Worm (Caenorhabditis elegans) whole organism, mixed stage, embryonic: ENCODE measurements around the gene cyld-1.

Source experiments
- M03D4.4 ChIP-seq: sonication (generic microtip); optimal IDR thresholded peaks from 2 replicates; lab custom pipeline; 2017; ENCODE audit warnings: mild to moderate bottlenecking, missing genetic modification characterization, missing compliant biosample characterization
- bed-3 ChIP-seq: fragments of 200-800 bp; sonication (Bioruptor generic); optimal IDR thresholded peaks from 3 replicates; lab custom pipeline; 2018; ENCODE audit warnings: mild to moderate bottlenecking, missing genetic modification characterization, moderate library complexity, missing compliant biosample characterization
- blmp-1 ChIP-seq: fragments of 150-350 bp; optimal IDR thresholded peaks from 2 replicates; lab custom pipeline; 2014; ENCODE audit warnings: missing biosample characterization, missing genetic modification characterization
- ceh-43 ChIP-seq: fragments of 200-800 bp; sonication (Bioruptor generic); optimal IDR thresholded peaks from 2 replicates; lab custom pipeline; 2018; ENCODE audit warnings: mild to moderate bottlenecking, missing genetic modification characterization, moderate library complexity, missing compliant biosample characterization
- ces-1 ChIP-seq: fragments of 150-350 bp; optimal IDR thresholded peaks from 2 replicates; lab custom pipeline; 2014; ENCODE audit warnings: missing biosample characterization, missing genetic modification reagents, missing genetic modification characterization
- drap-1 ChIP-seq: fragments of 200-800 bp; sonication (Bioruptor generic); optimal IDR thresholded peaks from 3 replicates; lab custom pipeline; 2018; ENCODE audit warnings: mild to moderate bottlenecking, missing genetic modification characterization, missing compliant biosample characterization
- elt-1 ChIP-seq: sonication (generic microtip); optimal IDR thresholded peaks from 2 replicates; lab custom pipeline; 2017; ENCODE audit warnings: missing genetic modification characterization, mild to moderate bottlenecking, missing compliant biosample characterization, antibody characterized with exemption, moderate library complexity, borderline replicate concordance; ENCODE audit not compliant: insufficient read depth
- elt-3 ChIP-seq: fragments of 150-350 bp; optimal IDR thresholded peaks from 2 replicates; lab custom pipeline; 2014; ENCODE audit warnings: missing biosample characterization, missing genetic modification characterization
- ham-2 ChIP-seq: fragments of 200-800 bp; sonication (Bioruptor generic); optimal IDR thresholded peaks from 2 replicates; lab custom pipeline; 2018; ENCODE audit warnings: mild to moderate bottlenecking, missing genetic modification characterization, missing compliant biosample characterization
- lin-13 ChIP-seq: fragments of 150-350 bp; optimal IDR thresholded peaks from 2 replicates; lab custom pipeline; 2014; ENCODE audit warnings: missing biosample characterization, missing genetic modification characterization
- lin-32 ChIP-seq: fragments of 200-800 bp; sonication (Bioruptor generic); optimal IDR thresholded peaks from 2 replicates; lab custom pipeline; 2018; ENCODE audit warnings: mild to moderate bottlenecking, missing genetic modification characterization, missing compliant biosample characterization
- lsy-2 ChIP-seq: fragments of 150-350 bp; optimal IDR thresholded peaks from 2 replicates; lab custom pipeline; 2014; ENCODE audit warnings: missing biosample characterization, missing genetic modification characterization
- mep-1 ChIP-seq: fragments of 150-350 bp; optimal IDR thresholded peaks from 2 replicates; lab custom pipeline; 2017; ENCODE audit warnings: missing biosample characterization, missing genetic modification reagents, missing genetic modification characterization, inconsistent platforms
- mls-2 ChIP-seq: sonication (generic microtip); optimal IDR thresholded peaks from 2 replicates; lab custom pipeline; 2016; ENCODE audit warnings: mild to moderate bottlenecking, missing genetic modification characterization, moderate library complexity, missing compliant biosample characterization
- nhr-12 ChIP-seq: fragments of 150-350 bp; optimal IDR thresholded peaks from 2 replicates; lab custom pipeline; 2014; ENCODE audit warnings: missing biosample characterization, missing genetic modification characterization
- nhr-237 ChIP-seq: fragments of 150-350 bp; optimal IDR thresholded peaks from 2 replicates; lab custom pipeline; 2014; ENCODE audit warnings: missing biosample characterization, missing genetic modification characterization
- nhr-28 ChIP-seq: fragments of 150-350 bp; optimal IDR thresholded peaks from 2 replicates; lab custom pipeline; 2014; ENCODE audit warnings: missing biosample characterization, missing genetic modification characterization
- nhr-76 ChIP-seq: sonication (generic microtip); optimal IDR thresholded peaks from 2 replicates; lab custom pipeline; 2017; ENCODE audit warnings: missing biosample characterization, missing genetic modification characterization
- pha-4 ChIP-seq: fragments of 150-350 bp; optimal IDR thresholded peaks from 2 replicates; lab custom pipeline; 2018; ENCODE audit warnings: missing biosample characterization, missing genetic modification reagents, missing genetic modification characterization
- sem-2 ChIP-seq: fragments of 200-800 bp; sonication (Bioruptor generic); optimal IDR thresholded peaks from 2 replicates; lab custom pipeline; 2018; ENCODE audit warnings: mild to moderate bottlenecking, missing genetic modification characterization, missing compliant biosample characterization
- snpc-4 ChIP-seq: fragments of 150-350 bp; optimal IDR thresholded peaks from 2 replicates; lab custom pipeline; 2014; ENCODE audit warnings: missing biosample characterization, missing genetic modification characterization
- tbx-8 ChIP-seq: fragments of 200-800 bp; sonication (Bioruptor generic); optimal IDR thresholded peaks from 2 replicates; lab custom pipeline; 2018; ENCODE audit warnings: mild to moderate bottlenecking, missing genetic modification characterization, moderate library complexity, missing compliant biosample characterization
- unc-120 ChIP-seq: sonication (generic microtip); optimal IDR thresholded peaks from 2 replicates; lab custom pipeline; 2017; ENCODE audit warnings: missing genetic modification characterization, missing compliant biosample characterization; ENCODE audit not compliant: poor library complexity, severe bottlenecking
- unc-39 ChIP-seq: fragments of 150-350 bp; optimal IDR thresholded peaks from 2 replicates; lab custom pipeline; 2014; ENCODE audit warnings: missing biosample characterization, missing genetic modification characterization
- unc-62 ChIP-seq: fragments of 150-350 bp; optimal IDR thresholded peaks from 2 replicates; lab custom pipeline; 2014; ENCODE audit warnings: missing biosample characterization, missing genetic modification reagents, missing genetic modification characterization
- zip-8 ChIP-seq: fragments of 150-350 bp; optimal IDR thresholded peaks from 2 replicates; lab custom pipeline; 2014; ENCODE audit warnings: missing biosample characterization, missing genetic modification characterization
- ztf-11 ChIP-seq: fragments of 150-350 bp; optimal IDR thresholded peaks from 2 replicates; lab custom pipeline; 2014; ENCODE audit warnings: missing biosample characterization, missing genetic modification characterization

Gene cyld-1

DNA sequence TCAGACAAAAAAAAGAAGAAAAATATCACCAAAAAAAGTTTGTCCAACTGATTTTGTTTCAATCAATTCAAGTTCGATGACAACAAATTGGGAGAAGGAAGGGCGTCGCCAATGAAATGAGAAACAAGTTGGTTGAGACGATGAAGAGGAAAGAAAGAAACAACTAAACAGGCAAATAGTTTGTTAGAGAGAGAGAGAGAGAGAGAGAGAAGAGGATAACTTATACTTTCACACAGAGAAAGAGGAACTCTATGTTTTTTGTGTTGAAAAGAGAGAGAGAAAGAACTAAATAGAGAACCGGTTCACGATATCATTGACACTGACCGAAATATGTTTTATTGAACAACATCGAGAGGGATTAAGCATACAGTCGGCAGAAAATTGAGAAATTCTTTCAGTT, 2.9 kb downstream of the cyld-1 start:
- no peak for TF ChIP-seq snpc-4
- no peak for TF ChIP-seq elt-3 (tag; lab: Kevin White, UChicago)

DNA sequence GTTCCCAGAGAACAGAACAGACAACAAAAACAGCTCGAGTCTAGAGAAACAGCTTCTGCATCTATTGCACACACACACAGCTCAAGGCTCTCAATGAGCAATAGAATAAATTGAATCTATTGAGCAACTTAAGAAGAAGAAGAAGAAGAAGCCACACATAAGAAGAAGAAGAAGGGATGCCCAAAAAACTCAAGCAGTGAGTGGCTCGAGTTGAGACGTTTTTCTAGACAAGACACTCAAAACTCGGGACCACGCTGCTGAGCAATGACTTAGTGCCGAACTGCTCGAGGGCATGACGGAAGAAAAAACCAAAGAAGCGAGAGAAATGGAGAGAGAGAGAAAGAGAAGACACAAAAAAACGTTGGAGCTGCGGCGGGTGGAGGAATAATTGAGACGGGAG, 5.2 kb downstream of the cyld-1 start:
- TF ChIP-seq nhr-12 (tag; lab: Kevin White, UChicago) (no peak), ces-1 (peak; percentile 81)

DNA sequence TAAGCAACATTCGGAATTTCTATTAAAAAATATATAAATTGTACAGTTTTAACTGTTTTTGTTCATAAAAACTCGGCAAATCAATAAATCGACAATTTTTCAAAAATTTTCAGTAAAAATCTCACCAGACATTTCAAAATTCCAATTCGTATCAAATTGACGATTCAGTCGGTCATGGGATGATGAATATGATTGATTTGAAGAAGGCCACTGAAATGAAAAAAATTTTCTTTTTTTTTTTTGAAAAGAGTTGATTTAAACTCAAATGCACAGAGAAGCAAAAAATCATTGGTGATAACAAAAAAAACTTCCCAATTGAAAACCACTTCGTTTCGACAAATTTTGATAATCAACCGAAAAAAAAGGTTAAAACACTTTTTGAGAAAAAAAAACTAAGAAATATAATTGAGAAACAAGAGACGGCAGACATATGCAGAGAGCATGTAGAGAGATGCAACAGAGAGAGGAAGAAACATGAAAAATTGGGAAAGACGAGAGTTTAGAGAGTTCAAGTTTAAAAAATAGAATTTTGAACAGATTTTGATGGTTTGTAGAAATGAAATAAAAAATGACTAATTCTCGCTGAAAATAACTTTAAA, 6.7 kb downstream of the cyld-1 start:
- TF ChIP-seq bed-3 (GFP tag; lab: Kevin White, UChicago) (no peak), pha-4 (no peak), sem-2 (GFP tag; lab: Kevin White, UChicago) (no peak), snpc-4 (no peak), lin-13 (tag; lab: Kevin White, UChicago) (no peak), nhr-12 (tag; lab: Kevin White, UChicago) (no peak), drap-1 (GFP tag; lab: Kevin White, UChicago) (no peak), lsy-2 (no peak), zip-8 (tag; lab: Kevin White, UChicago) (no peak), mep-1 (no peak), blmp-1 (tag; lab: Kevin White, UChicago) (no peak), mls-2 (tag; lab: Kevin White, UChicago) (no peak), ceh-43 (GFP tag; lab: Kevin White, UChicago) (no peak), nhr-237 (tag; lab: Kevin White, UChicago) (no peak)

DNA sequence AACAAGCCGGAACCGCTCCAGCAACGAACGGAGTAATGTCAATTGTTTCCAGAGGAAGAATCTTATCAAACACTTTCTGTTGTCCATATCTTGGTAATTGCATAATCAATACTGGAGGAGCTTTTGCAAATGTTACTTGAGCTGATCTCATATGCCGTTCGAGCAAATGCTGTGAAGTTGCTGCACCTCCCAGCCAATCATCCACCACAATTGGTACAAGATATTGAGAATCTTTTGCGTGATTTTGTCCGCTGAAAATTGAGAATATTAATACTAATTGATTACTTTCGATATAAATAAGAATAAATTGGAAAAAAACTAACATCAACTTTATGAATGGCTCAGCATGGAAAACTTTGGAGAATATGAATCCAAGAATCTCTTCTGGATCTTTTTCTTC, 10.7 kb downstream of the cyld-1 start:
- TF ChIP-seq M03D4.4 (tag; lab: Kevin White, UChicago) (no peak), elt-1 (tag; lab: Kevin White, UChicago) (no peak), tbx-8 (GFP tag; lab: Kevin White, UChicago) (no peak), snpc-4 (no peak), ces-1 (no peak), ham-2 (GFP tag; lab: Kevin White, UChicago) (no peak), lin-32 (GFP tag; lab: Kevin White, UChicago) (no peak), unc-62 (GFP tag; lab: Kevin White, UChicago) (no peak)

DNA sequence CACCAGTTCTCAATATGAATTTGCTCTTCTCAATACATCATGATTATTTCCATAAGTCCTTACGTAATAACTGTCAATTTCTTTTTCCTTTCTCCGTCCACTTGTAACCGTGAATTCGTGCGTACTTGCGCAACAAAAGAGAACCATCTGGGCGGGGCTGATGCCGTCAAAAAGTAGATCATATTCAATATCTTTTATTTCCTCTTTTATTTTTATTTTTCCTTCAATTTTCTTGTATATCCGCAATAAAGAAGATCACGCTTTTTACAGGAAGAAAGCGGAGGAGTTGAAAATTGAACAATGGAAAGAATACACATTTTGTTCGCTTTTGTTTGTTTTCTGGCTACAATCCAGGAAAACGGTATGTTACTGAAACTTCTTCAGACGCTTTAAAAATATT, 17.6 kb downstream of the cyld-1 start, which contains the start of gene mam-7:
mam-7 (plus strand) TSS at position 301 of the 400 bp plus-strand sequence.
- TF ChIP-seq zip-8 (tag; lab: Kevin White, UChicago) (peak; percentile 66), nhr-76 (tag; lab: Kevin White, UChicago) (no peak)

DNA sequence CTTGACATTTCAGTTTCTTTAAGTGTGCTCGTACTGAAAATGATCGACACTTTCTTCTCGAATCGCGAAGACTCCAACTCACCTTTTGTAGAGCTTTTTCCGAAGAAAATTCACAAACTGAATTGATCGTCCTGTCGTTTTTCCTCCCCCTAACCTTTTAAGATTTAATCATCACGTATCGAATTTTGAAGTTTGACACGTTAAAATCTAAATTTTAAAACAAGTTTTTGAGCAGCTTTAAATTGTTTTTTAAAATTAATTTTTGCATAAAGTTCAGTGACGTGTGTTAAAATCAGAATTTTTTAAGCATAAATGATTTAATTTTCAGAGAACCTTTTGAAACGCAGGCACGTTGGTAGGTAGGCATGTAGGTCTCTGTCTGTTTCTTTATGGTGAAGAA, 19.1 kb downstream of the cyld-1 start, which contains the start of gene alg-4:
alg-4 (minus strand) TSS at position 101 of the 400 bp plus-strand sequence.
- TF ChIP-seq ces-1 (no peak), mls-2 (tag; lab: Kevin White, UChicago) (no peak), M03D4.4 (tag; lab: Kevin White, UChicago) (no peak), ztf-11 (tag; lab: Kevin White, UChicago) (no peak), unc-120 (no peak), zip-8 (tag; lab: Kevin White, UChicago) (no peak), unc-39 (tag; lab: Kevin White, UChicago) (no peak), elt-1 (tag; lab: Kevin White, UChicago) (no peak), pha-4 (no peak)

DNA sequence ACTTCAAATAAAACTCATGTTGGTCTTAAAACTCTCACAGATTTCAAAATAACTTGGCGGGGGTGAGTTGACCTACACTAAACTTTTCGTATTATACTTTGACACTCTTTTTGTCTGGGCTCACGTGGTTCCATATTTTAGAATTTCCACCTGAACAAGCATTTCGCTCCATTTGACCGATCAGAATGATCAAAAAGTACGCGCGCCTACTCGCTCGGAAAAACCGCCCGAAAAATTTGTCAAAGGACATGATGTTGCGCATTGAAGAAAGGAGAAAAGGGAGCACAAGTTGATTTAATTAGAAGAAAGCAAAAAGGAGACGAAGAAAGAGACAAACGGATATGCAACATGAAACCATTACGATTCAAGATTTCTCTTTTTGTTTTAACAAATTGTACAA, 24.1 kb downstream of the cyld-1 start:
- no peak for TF ChIP-seq unc-120
- TF ChIP-seq nhr-28 (tag; lab: Kevin White, UChicago): no peak
- no peak for TF ChIP-seq ham-2 (GFP tag; lab: Kevin White, UChicago)
- TF ChIP-seq, all 35 proteins: peak for 0
